Worm (Caenorhabditis elegans): ENCODE data around the gene ifd-2.

DNA sequence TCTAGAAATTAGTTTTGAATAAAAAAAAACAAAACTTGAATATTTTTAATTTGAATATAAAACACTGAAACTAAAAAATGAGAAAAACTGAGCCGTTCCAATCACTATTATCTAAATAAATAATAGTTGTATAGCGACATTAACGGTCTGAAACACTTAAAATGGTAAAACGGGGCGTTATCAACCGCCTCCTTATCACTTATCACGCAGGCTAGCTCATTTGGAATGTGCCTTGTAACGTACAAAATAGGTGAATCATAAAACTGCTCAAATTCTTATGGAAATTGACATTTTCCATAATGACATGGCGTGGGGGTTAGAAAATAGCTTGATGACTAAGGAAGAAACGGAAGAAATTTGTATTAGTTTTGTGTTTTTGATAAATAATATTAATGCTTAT, at the start of gene ifd-2:
- no peak for TF ChIP-seq T26A5.8 (tag; optimal IDR thresholded peaks at IDR 0.05)
- TF ChIP-seq efl-1 (GFP tag; optimal IDR thresholded peaks at IDR 0.05): no peak
- no peak for TF ChIP-seq C06A6.2 (GFP tag; conservative IDR thresholded peaks at IDR 0.05)
- TF ChIP-seq ceh-27 (GFP tag; optimal IDR thresholded peaks at IDR 0.05): no peak
- TF ChIP-seq nfya-1 (tag; optimal IDR thresholded peaks at IDR 0.05; ENCODE audit: borderline replicate concordance, insufficient read depth): no peak

Data from whole organism, young adult.